Worm (Caenorhabditis elegans) whole organism, young adult: ENCODE measurements around the gene Y97E10AR.3.
A peak's percentile ranks its signal among the peaks of the same experiment; 100 is the strongest.

ENCODE experiments used
- B0035.1 ChIP-seq: sonication (generic microtip); optimal IDR thresholded peaks from 2 replicates; lab custom pipeline; 2016; ENCODE audit warnings: missing genetic modification characterization, mild to moderate bottlenecking, missing compliant biosample characterization, missing genotype, missing genetic modification reagents
- C17E4.6 ChIP-seq: fragments of 200-800 bp; sonication (Bioruptor generic); IDR thresholded peaks from 2 replicates; pipeline ENCODE4 v1.3.6; 2022; ENCODE audit warnings: missing genetic modification reagents, missing genetic modification characterization, missing compliant biosample characterization
- D2030.7 ChIP-seq: fragments of 200-800 bp; sonication (Bioruptor generic); IDR thresholded peaks from 2 replicates; pipeline ENCODE4 v1.3.6; 2022; ENCODE audit warnings: missing genetic modification reagents, missing genetic modification characterization, missing compliant biosample characterization
- F10E7.11 ChIP-seq: sonication (generic microtip); optimal IDR thresholded peaks from 2 replicates; lab custom pipeline; 2017; ENCODE audit warnings: mild to moderate bottlenecking, missing genetic modification characterization, moderate library complexity, missing compliant biosample characterization
- F23B12.7 ChIP-seq: sonication (generic microtip); optimal IDR thresholded peaks from 2 replicates; lab custom pipeline; 2017; ENCODE audit warnings: missing genetic modification characterization, mild to moderate bottlenecking, missing compliant biosample characterization, antibody characterized with exemption, moderate library complexity; ENCODE audit not compliant: insufficient read depth
- F52B5.7 ChIP-seq: sonication (generic microtip); optimal IDR thresholded peaks from 2 replicates; lab custom pipeline; 2016; ENCODE audit warnings: mild to moderate bottlenecking, missing genetic modification characterization, missing compliant biosample characterization
- T26A5.8 ChIP-seq: sonication (generic microtip); optimal IDR thresholded peaks from 2 replicates; lab custom pipeline; 2016; ENCODE audit warnings: missing genetic modification characterization, missing compliant biosample characterization
- Y56A3A.18 ChIP-seq: fragments of 200-800 bp; sonication (Bioruptor generic); IDR thresholded peaks from 2 replicates; pipeline ENCODE4 v1.3.6; 2022; ENCODE audit warnings: missing genetic modification reagents, missing genetic modification characterization, missing compliant biosample characterization
- Y79H2A.3 ChIP-seq: fragments of 200-800 bp; sonication (Bioruptor generic); conservative IDR thresholded peaks from 2 replicates; pipeline ENCODE4 v1.3.6; 2022; ENCODE audit warnings: missing genetic modification reagents, missing genetic modification characterization, missing compliant biosample characterization
- Y95B8A.8 ChIP-seq: fragments of 200-800 bp; sonication (Bioruptor generic); IDR thresholded peaks from 2 replicates; pipeline ENCODE4 v1.3.6; 2022; ENCODE audit warnings: missing genetic modification reagents, missing genetic modification characterization, missing compliant biosample characterization
- attf-5 ChIP-seq: fragments of 200-800 bp; sonication (Bioruptor generic); optimal IDR thresholded peaks from 2 replicates; lab custom pipeline; 2018; ENCODE audit warnings: mild to moderate bottlenecking, missing genetic modification characterization, missing compliant biosample characterization
- attf-6 ChIP-seq: fragments of 200-800 bp; sonication (Bioruptor generic); IDR thresholded peaks from 2 replicates; pipeline ENCODE4 v1.3.6; 2022; ENCODE audit warnings: missing genetic modification reagents, missing genetic modification characterization, missing compliant biosample characterization
- ccch-3 ChIP-seq: fragments of 200-800 bp; sonication (Bioruptor generic); optimal IDR thresholded peaks from 2 replicates; lab custom pipeline; 2018; ENCODE audit warnings: mild to moderate bottlenecking, missing genetic modification characterization, missing compliant biosample characterization
- cebp-1 ChIP-seq, 2 experiments: fragments of 200-800 bp in 1 of 2; sonication (Bioruptor generic) in 1 of 2; sonication (generic microtip) in 1 of 2; IDR thresholded peaks in 1 of 2; optimal IDR thresholded peaks in 1 of 2; 2 replicates each; pipeline versions ENCODE4 v1.3.6 to Lab custom; 2017 to 2022; ENCODE audit warnings: missing compliant biosample characterization in 2 of 2, missing genetic modification characterization in 2 of 2, mild to moderate bottlenecking in 1 of 2, missing genetic modification reagents in 1 of 2, moderate library complexity in 1 of 2
- ceh-58 ChIP-seq: fragments of 200-800 bp; sonication (Bioruptor generic); IDR thresholded peaks from 2 replicates; pipeline ENCODE4 v1.3.6; 2022; ENCODE audit warnings: missing genetic modification characterization, missing compliant biosample characterization
- ceh-91 ChIP-seq: fragments of 200-800 bp; sonication (Bioruptor generic); IDR thresholded peaks from 2 replicates; pipeline ENCODE4 v1.3.6; 2022; ENCODE audit warnings: missing genetic modification reagents, missing genetic modification characterization, missing compliant biosample characterization
- dox-1 ChIP-seq: fragments of 200-800 bp; sonication (Bioruptor generic); IDR thresholded peaks from 2 replicates; pipeline ENCODE4 v1.3.6; 2022; ENCODE audit warnings: missing genetic modification reagents, missing genetic modification characterization, missing compliant biosample characterization
- ets-4 ChIP-seq: fragments of 200-800 bp; sonication (Bioruptor generic); optimal IDR thresholded peaks from 2 replicates; lab custom pipeline; 2018; ENCODE audit warnings: mild to moderate bottlenecking, missing genetic modification characterization, missing compliant biosample characterization
- fkh-3 ChIP-seq: sonication (generic microtip); optimal IDR thresholded peaks from 2 replicates; lab custom pipeline; 2016; ENCODE audit warnings: mild to moderate bottlenecking, missing genetic modification characterization, missing compliant biosample characterization
- hlh-26 ChIP-seq: fragments of 200-800 bp; sonication (Bioruptor generic); conservative IDR thresholded peaks from 2 replicates; pipeline ENCODE4 v1.3.6; 2022; ENCODE audit warnings: missing genetic modification reagents, missing genetic modification characterization, missing compliant biosample characterization
- hrde-1 ChIP-seq: sonication (generic microtip); optimal IDR thresholded peaks from 2 replicates; lab custom pipeline; 2016; ENCODE audit warnings: missing genetic modification characterization, mild to moderate bottlenecking, missing compliant biosample characterization, moderate library complexity, missing genotype, missing genetic modification reagents, borderline replicate concordance
- hsf-1 ChIP-seq: fragments of 200-800 bp; sonication (Bioruptor generic); IDR thresholded peaks from 2 replicates; pipeline ENCODE4 v1.3.6; 2022; ENCODE audit warnings: missing genetic modification reagents, missing genetic modification characterization, missing compliant biosample characterization
- let-607 ChIP-seq, 2 experiments: fragments of 200-800 bp in 1 of 2; sonication (Bioruptor generic) in 1 of 2; sonication (generic microtip) in 1 of 2; optimal IDR thresholded peaks; 2 replicates each; lab custom pipeline; 2016 to 2018; ENCODE audit warnings: mild to moderate bottlenecking in 2 of 2, missing compliant biosample characterization in 2 of 2, missing genetic modification characterization in 2 of 2, moderate library complexity in 2 of 2, missing genotype in 1 of 2
- lin-26 ChIP-seq: fragments of 200-800 bp; sonication (Bioruptor generic); IDR thresholded peaks from 2 replicates; pipeline ENCODE4 v1.3.6; 2022; ENCODE audit warnings: missing genetic modification reagents, missing genetic modification characterization, missing compliant biosample characterization
- lin-35 ChIP-seq, 3 experiments: fragments of 150-350 bp in 2 of 3; sonication (generic microtip) in 1 of 3; optimal IDR thresholded peaks; 2 replicates each; lab custom pipeline; 2014 to 2018; ENCODE audit warnings: missing biosample characterization in 3 of 3, missing genetic modification characterization in 3 of 3, missing genetic modification reagents in 3 of 3
- lin-40 ChIP-seq: sonication (generic microtip); optimal IDR thresholded peaks from 2 replicates; lab custom pipeline; 2016; ENCODE audit warnings: missing genetic modification characterization, mild to moderate bottlenecking, missing compliant biosample characterization, missing genotype, missing genetic modification reagents
- lin-54 ChIP-seq: fragments of 200-800 bp; sonication (Bioruptor generic); optimal IDR thresholded peaks from 2 replicates; lab custom pipeline; 2018; ENCODE audit warnings: mild to moderate bottlenecking, missing genetic modification characterization, missing compliant biosample characterization
- lsl-1 ChIP-seq: fragments of 200-800 bp; sonication (Bioruptor generic); optimal IDR thresholded peaks from 2 replicates; lab custom pipeline; 2018; ENCODE audit warnings: mild to moderate bottlenecking, missing genetic modification characterization, moderate library complexity, missing compliant biosample characterization
- madf-3 ChIP-seq: fragments of 200-800 bp; sonication (Bioruptor generic); IDR thresholded peaks from 2 replicates; pipeline ENCODE4 v1.3.6; 2022; ENCODE audit warnings: missing genetic modification reagents, missing genetic modification characterization, missing compliant biosample characterization
- madf-6 ChIP-seq: fragments of 200-800 bp; sonication (Bioruptor generic); IDR thresholded peaks from 2 replicates; pipeline ENCODE4 v1.3.6; 2022; ENCODE audit warnings: missing genetic modification reagents, missing genetic modification characterization, missing compliant biosample characterization
- mcd-1 ChIP-seq: fragments of 200-800 bp; sonication (Bioruptor generic); IDR thresholded peaks from 2 replicates; pipeline ENCODE4 v1.3.6; 2022; ENCODE audit warnings: missing genetic modification reagents, missing genetic modification characterization, missing compliant biosample characterization
- mel-28 ChIP-seq: sonication (generic microtip); optimal IDR thresholded peaks from 2 replicates; lab custom pipeline; 2016; ENCODE audit warnings: borderline replicate concordance, mild to moderate bottlenecking, missing genetic modification characterization, missing compliant biosample characterization
- nfya-2 ChIP-seq: fragments of 200-800 bp; sonication (Bioruptor generic); IDR thresholded peaks from 2 replicates; pipeline ENCODE4 v1.3.6; 2022; ENCODE audit warnings: missing genetic modification reagents, missing genetic modification characterization, missing compliant biosample characterization
- nfyb-1 ChIP-seq: fragments of 200-800 bp; sonication (Bioruptor generic); IDR thresholded peaks from 2 replicates; pipeline ENCODE4 v1.3.6; 2022; ENCODE audit warnings: missing genetic modification reagents, missing genetic modification characterization, missing compliant biosample characterization
- nhr-179 ChIP-seq: sonication (generic microtip); optimal IDR thresholded peaks from 2 replicates; lab custom pipeline; 2016; ENCODE audit warnings: mild to moderate bottlenecking, missing genetic modification characterization, missing compliant biosample characterization
- pha-4 ChIP-seq: fragments of 150-350 bp; sonication (generic microtip); optimal IDR thresholded peaks from 2 replicates; lab custom pipeline; 2014; ENCODE audit warnings: missing biosample characterization, missing genetic modification reagents, missing genetic modification characterization
- rec-8 ChIP-seq, 2 experiments: sonication (generic microtip); optimal IDR thresholded peaks; 2 replicates each; lab custom pipeline; 2016; ENCODE audit warnings: mild to moderate bottlenecking in 2 of 2, missing genetic modification characterization in 2 of 2, missing genetic modification reagents in 2 of 2, missing genotype in 2 of 2, missing biosample characterization in 1 of 2, missing compliant biosample characterization in 1 of 2, moderate library complexity in 1 of 2
- sea-2 ChIP-seq: fragments of 200-800 bp; sonication (Bioruptor generic); IDR thresholded peaks from 2 replicates; pipeline ENCODE4 v1.3.6; 2022; ENCODE audit warnings: missing genetic modification characterization, missing compliant biosample characterization
- tbp1 ChIP-seq: fragments of 200-800 bp; sonication (Bioruptor generic); optimal IDR thresholded peaks from 2 replicates; lab custom pipeline; 2018; ENCODE audit warnings: mild to moderate bottlenecking, missing genetic modification characterization, missing compliant biosample characterization
- unc-130 ChIP-seq: sonication (generic microtip); optimal IDR thresholded peaks from 2 replicates; lab custom pipeline; 2016; ENCODE audit warnings: missing genetic modification reagents, missing genetic modification characterization, missing compliant biosample characterization
- unc-62 ChIP-seq: fragments of 150-350 bp; optimal IDR thresholded peaks from 2 replicates; lab custom pipeline; 2014; ENCODE audit warnings: missing biosample characterization, missing genetic modification reagents, missing genetic modification characterization
- xnd-1 ChIP-seq: sonication (generic microtip); optimal IDR thresholded peaks from 2 replicates; lab custom pipeline; 2016; ENCODE audit warnings: missing genotype, missing genetic modification reagents, missing genetic modification characterization, missing compliant biosample characterization
- ztf-18 ChIP-seq: sonication (generic microtip); optimal IDR thresholded peaks from 2 replicates; lab custom pipeline; 2016; ENCODE audit warnings: missing genotype, mild to moderate bottlenecking, missing genetic modification characterization, missing compliant biosample characterization

Gene Y97E10AR.3

ce11 chrV:8035947-8036346 is 28.6 kb upstream of the Y97E10AR.3 start, which contains the start of gene ZC513.14:
TSS of gene ZC513.14 (minus strand) at chrV:8036047.
- TF ChIP-seq ceh-91 (GFP tag; lab: Robert Waterston, UW) (no peak), lin-40 (no peak), lin-35 (GFP tag; optimal IDR thresholded peaks at IDR 0.05; lab: Kevin White, UChicago) (no peak)

ce11 chrV:8034811-8035210 is 27.5 kb upstream of the Y97E10AR.3 start, which contains the start of gene algn-12:
TSS of gene algn-12 (plus strand) at chrV:8035111.
- TF ChIP-seq attf-5 (GFP tag; lab: Kevin White, UChicago) (no peak), lin-26 (no peak), fkh-3 (tag; lab: Kevin White, UChicago) (no peak), ceh-91 (GFP tag; lab: Robert Waterston, UW) (no peak)

- TF ChIP-seq tbp1, result peak; percentile 6
- TF ChIP-seq nfyb-1 (GFP tag; lab: Robert Waterston, UW), result no peak
- no peak for TF ChIP-seq F52B5.7 (tag; lab: Kevin White, UChicago)
- peak; percentile 78 for TF ChIP-seq F23B12.7 (tag; lab: Kevin White, UChicago)
- TF ChIP-seq mel-28 (tag; lab: Kevin White, UChicago), result no peak
- TF ChIP-seq unc-62 (GFP tag; lab: Kevin White, UChicago), result no peak
- no peak for TF ChIP-seq B0035.1 (tag; lab: Kevin White, UChicago)
- TF ChIP-seq sea-2 (GFP tag; lab: Robert Waterston, UW), result no peak
- TF ChIP-seq madf-3, result 0 out of 2 replicates have a peak, but pooled peaks have one; percentile 3
- peak; percentile 56; the same call in 1 of the 2 replicates for TF ChIP-seq attf-6 (GFP tag; lab: Robert Waterston, UW)
- peak; percentile 90 for TF ChIP-seq mcd-1 (GFP tag; lab: Robert Waterston, UW)
- TF ChIP-seq nfya-2 (GFP tag; lab: Robert Waterston, UW), result no peak
- peak; percentile 58 for TF ChIP-seq madf-6 (GFP tag; lab: Robert Waterston, UW)
- no peak for TF ChIP-seq C17E4.6 (GFP tag; lab: Robert Waterston, UW)
- no peak for TF ChIP-seq unc-130 (GFP tag; lab: Kevin White, UChicago)
- no peak for TF ChIP-seq hlh-26 (GFP tag; lab: Robert Waterston, UW)
- TF ChIP-seq ceh-91 (GFP tag; lab: Robert Waterston, UW), result no peak
- no peak for TF ChIP-seq nhr-179 (tag; lab: Kevin White, UChicago)
- TF ChIP-seq ztf-18 (tag; lab: Kevin White, UChicago), result no peak
- no peak for TF ChIP-seq let-607 (tag; optimal IDR thresholded peaks at IDR 0.05; lab: Kevin White, UChicago)
- TF ChIP-seq Y95B8A.8 (GFP tag; lab: Robert Waterston, UW), result 0 out of 2 replicates have a peak, but pooled peaks have one; percentile 16
- TF ChIP-seq pha-4, result no peak
- no peak for TF ChIP-seq ceh-58
- TF ChIP-seq lsl-1 (GFP tag; lab: Kevin White, UChicago), result peak; percentile 53
- no peak for TF ChIP-seq dox-1 (GFP tag; lab: Robert Waterston, UW)
- TF ChIP-seq lin-26, result no peak
- peak; percentile 82 for TF ChIP-seq hsf-1 (GFP tag; lab: Robert Waterston, UW)
- 0 out of 2 replicates have a peak, but pooled peaks have one; percentile 28 for TF ChIP-seq D2030.7
- TF ChIP-seq ets-4, result no peak
- peak; percentile 88 for TF ChIP-seq lin-54 (GFP tag; lab: Kevin White, UChicago)
- no peak for TF ChIP-seq rec-8 (tag; optimal IDR thresholded peaks at IDR 0.05; lab: Kevin White, UChicago)
- no peak for TF ChIP-seq T26A5.8 (tag; lab: Kevin White, UChicago)
- no peak for TF ChIP-seq cebp-1 (GFP tag; IDR thresholded peaks at IDR 0.05; lab: Robert Waterston, UW)
- peak; percentile 42 for TF ChIP-seq cebp-1 (tag; optimal IDR thresholded peaks at IDR 0.05; lab: Kevin White, UChicago)
- peak; percentile 46 for TF ChIP-seq xnd-1 (tag; lab: Kevin White, UChicago)
- TF ChIP-seq Y79H2A.3, result no peak
- no peak for TF ChIP-seq hrde-1 (tag; lab: Kevin White, UChicago)
- no peak for TF ChIP-seq F10E7.11
- no peak for TF ChIP-seq ccch-3
- TF ChIP-seq Y56A3A.18 (GFP tag; lab: Robert Waterston, UW), result 0 out of 2 replicates have a peak, but pooled peaks have one; percentile 26
Observed at ce11 chrV:8031121-8031520, 23.8 kb upstream of the Y97E10AR.3 start, which contains the start of gene vars-1. TSS of gene vars-1 (plus strand) at chrV:8031411.
